Worm (Caenorhabditis elegans) whole organism, young adult: ENCODE measurements around the gene F40H3.3.

Source experiments
- B0261.1 ChIP-seq: sonication (generic microtip); optimal IDR thresholded peaks from 2 replicates; lab custom pipeline; 2016; ENCODE audit warnings: mild to moderate bottlenecking, missing genetic modification characterization, moderate library complexity, missing compliant biosample characterization
- F22D6.2 ChIP-seq: sonication (generic microtip); optimal IDR thresholded peaks from 2 replicates; lab custom pipeline; 2016; ENCODE audit warnings: mild to moderate bottlenecking, missing genetic modification characterization, missing compliant biosample characterization
- F52B5.7 ChIP-seq: sonication (generic microtip); optimal IDR thresholded peaks from 2 replicates; lab custom pipeline; 2016; ENCODE audit warnings: mild to moderate bottlenecking, missing genetic modification characterization, missing compliant biosample characterization
- F57C9.4 ChIP-seq: sonication (generic microtip); optimal IDR thresholded peaks from 2 replicates; lab custom pipeline; 2017; ENCODE audit warnings: mild to moderate bottlenecking, missing genetic modification characterization, missing compliant biosample characterization
- K12H6.12 ChIP-seq: fragments of 200-800 bp; sonication (Bioruptor generic); optimal IDR thresholded peaks from 2 replicates; lab custom pipeline; 2018; ENCODE audit warnings: mild to moderate bottlenecking, missing genetic modification characterization, missing compliant biosample characterization
- Y79H2A.3 ChIP-seq: fragments of 200-800 bp; sonication (Bioruptor generic); conservative IDR thresholded peaks from 2 replicates; pipeline ENCODE4 v1.3.6; 2022; ENCODE audit warnings: missing genetic modification reagents, missing genetic modification characterization, missing compliant biosample characterization
- ama-1 ChIP-seq, 3 experiments: fragments of 150-350 bp in 1 of 3; sonication (generic microtip) in 2 of 3; optimal IDR thresholded peaks; 2 replicates each; lab custom pipeline; 2014 to 2018; ENCODE audit warnings: missing biosample characterization in 2 of 3, missing genetic modification characterization in 2 of 3, missing genetic modification reagents in 2 of 3
- attf-3 ChIP-seq: fragments of 200-800 bp; sonication (Bioruptor generic); conservative IDR thresholded peaks from 2 replicates; pipeline ENCODE4 v1.3.6; 2022; ENCODE audit warnings: missing genetic modification reagents, missing genetic modification characterization, missing compliant biosample characterization
- bed-2 ChIP-seq: fragments of 200-800 bp; sonication (Bioruptor generic); IDR thresholded peaks from 2 replicates; pipeline ENCODE4 v1.3.6; 2022; ENCODE audit warnings: missing genetic modification reagents, missing genetic modification characterization, missing compliant biosample characterization
- ceh-27 ChIP-seq: fragments of 200-800 bp; sonication (Bioruptor generic); optimal IDR thresholded peaks from 2 replicates; lab custom pipeline; 2018; ENCODE audit warnings: mild to moderate bottlenecking, missing genetic modification characterization, moderate library complexity, missing compliant biosample characterization
- dpl-1 ChIP-seq: fragments of 150-350 bp; optimal IDR thresholded peaks from 2 replicates; lab custom pipeline; 2014; ENCODE audit warnings: missing biosample characterization, missing genetic modification reagents, missing genetic modification characterization
- efl-1 ChIP-seq: fragments of 150-350 bp; optimal IDR thresholded peaks from 2 replicates; lab custom pipeline; 2014; ENCODE audit warnings: missing biosample characterization, missing genetic modification reagents, missing genetic modification characterization
- egl-44 ChIP-seq: fragments of 200-800 bp; sonication (Bioruptor generic); IDR thresholded peaks from 2 replicates; pipeline ENCODE4 v1.3.6; 2022; ENCODE audit warnings: missing genetic modification reagents, missing genetic modification characterization, missing compliant biosample characterization
- let-607 ChIP-seq, 2 experiments: fragments of 200-800 bp in 1 of 2; sonication (Bioruptor generic) in 1 of 2; sonication (generic microtip) in 1 of 2; optimal IDR thresholded peaks; 2 replicates each; lab custom pipeline; 2016 to 2018; ENCODE audit warnings: mild to moderate bottlenecking in 2 of 2, missing compliant biosample characterization in 2 of 2, missing genetic modification characterization in 2 of 2, moderate library complexity in 2 of 2, missing genotype in 1 of 2
- lin-35 ChIP-seq, 3 experiments: fragments of 150-350 bp in 2 of 3; sonication (generic microtip) in 1 of 3; optimal IDR thresholded peaks; 2 replicates each; lab custom pipeline; 2014 to 2018; ENCODE audit warnings: missing biosample characterization in 3 of 3, missing genetic modification characterization in 3 of 3, missing genetic modification reagents in 3 of 3
- lin-40 ChIP-seq: sonication (generic microtip); optimal IDR thresholded peaks from 2 replicates; lab custom pipeline; 2016; ENCODE audit warnings: missing genetic modification characterization, mild to moderate bottlenecking, missing compliant biosample characterization, missing genotype, missing genetic modification reagents
- madf-3 ChIP-seq: fragments of 200-800 bp; sonication (Bioruptor generic); IDR thresholded peaks from 2 replicates; pipeline ENCODE4 v1.3.6; 2022; ENCODE audit warnings: missing genetic modification reagents, missing genetic modification characterization, missing compliant biosample characterization
- madf-8 ChIP-seq: fragments of 200-800 bp; sonication (Bioruptor generic); conservative IDR thresholded peaks from 2 replicates; pipeline ENCODE4 v1.3.6; 2022; ENCODE audit warnings: missing genetic modification reagents, missing genetic modification characterization, missing compliant biosample characterization
- rcor-1 ChIP-seq: fragments of 200-800 bp; sonication (Bioruptor generic); IDR thresholded peaks from 2 replicates; pipeline ENCODE4 v1.3.6; 2022; ENCODE audit warnings: missing genetic modification reagents, missing genetic modification characterization, missing compliant biosample characterization
- rpc-1 ChIP-seq, 2 experiments: fragments of 150-350 bp in 1 of 2; sonication (generic microtip) in 1 of 2; optimal IDR thresholded peaks; 2 replicates each; lab custom pipeline; 2014 to 2018; ENCODE audit warnings: missing biosample characterization in 1 of 2, missing genetic modification characterization in 1 of 2, missing genetic modification reagents in 1 of 2, missing genotype in 1 of 2
- sdz-38 ChIP-seq: sonication (generic microtip); optimal IDR thresholded peaks from 2 replicates; lab custom pipeline; 2016; ENCODE audit warnings: missing genotype, missing genetic modification characterization, missing compliant biosample characterization
- sea-2 ChIP-seq: fragments of 200-800 bp; sonication (Bioruptor generic); IDR thresholded peaks from 2 replicates; pipeline ENCODE4 v1.3.6; 2022; ENCODE audit warnings: missing genetic modification characterization, missing compliant biosample characterization
- snpc-1.1 ChIP-seq: sonication (generic microtip); optimal IDR thresholded peaks from 2 replicates; lab custom pipeline; 2017; ENCODE audit warnings: missing genetic modification characterization, mild to moderate bottlenecking, missing compliant biosample characterization, antibody characterized with exemption, moderate library complexity, missing genotype, missing genetic modification reagents; ENCODE audit not compliant: insufficient read depth
- snpc-4 ChIP-seq, 5 experiments: fragments of 150-350 bp in 1 of 5; sonication (generic microtip) in 4 of 5; optimal IDR thresholded peaks; 2 replicates each; lab custom pipeline; 2014 to 2018; ENCODE audit warnings: missing genetic modification characterization in 5 of 5, missing biosample characterization in 3 of 5, antibody characterized with exemption in 2 of 5, mild to moderate bottlenecking in 2 of 5, missing compliant biosample characterization in 2 of 5, missing genotype in 2 of 5, moderate library complexity in 2 of 5, missing genetic modification reagents in 1 of 5
- somi-1 ChIP-seq: fragments of 200-800 bp; sonication (Bioruptor generic); optimal IDR thresholded peaks from 2 replicates; lab custom pipeline; 2018; ENCODE audit warnings: mild to moderate bottlenecking, missing genetic modification characterization, missing compliant biosample characterization
- tbp1 ChIP-seq: fragments of 200-800 bp; sonication (Bioruptor generic); optimal IDR thresholded peaks from 2 replicates; lab custom pipeline; 2018; ENCODE audit warnings: mild to moderate bottlenecking, missing genetic modification characterization, missing compliant biosample characterization
- tbx-9 ChIP-seq: sonication (generic microtip); optimal IDR thresholded peaks from 2 replicates; lab custom pipeline; 2016; ENCODE audit warnings: borderline replicate concordance, missing genetic modification characterization, inconsistent platforms, missing compliant biosample characterization
- unc-130 ChIP-seq: sonication (generic microtip); optimal IDR thresholded peaks from 2 replicates; lab custom pipeline; 2016; ENCODE audit warnings: missing genetic modification reagents, missing genetic modification characterization, missing compliant biosample characterization
- zim-3 ChIP-seq: sonication (generic microtip); optimal IDR thresholded peaks from 2 replicates; lab custom pipeline; 2017; ENCODE audit warnings: mild to moderate bottlenecking, missing genetic modification characterization, moderate library complexity, missing compliant biosample characterization
- ztf-22 ChIP-seq: fragments of 200-800 bp; sonication (Bioruptor generic); optimal IDR thresholded peaks from 2 replicates; lab custom pipeline; 2018; ENCODE audit warnings: mild to moderate bottlenecking, missing genetic modification characterization, moderate library complexity, missing compliant biosample characterization
- ztf-26 ChIP-seq: sonication (generic microtip); optimal IDR thresholded peaks from 2 replicates; lab custom pipeline; 2017; ENCODE audit warnings: missing genetic modification characterization, missing compliant biosample characterization
- ztf-3 ChIP-seq: fragments of 200-800 bp; sonication (Bioruptor generic); optimal IDR thresholded peaks from 2 replicates; lab custom pipeline; 2018; ENCODE audit warnings: mild to moderate bottlenecking, missing genetic modification characterization, missing compliant biosample characterization

The F40H3.3 gene

ce11 chrII:6168714-6169113, 2.6 kb upstream of the F40H3.3 start:
- peak; percentile 27 for TF ChIP-seq B0261.1 (tag; lab: Kevin White, UChicago)
- no peak for TF ChIP-seq zim-3 (tag; lab: Kevin White, UChicago)
- peak; percentile 20 for TF ChIP-seq rpc-1 (optimal IDR thresholded peaks at IDR 0.05; lab: Kevin White, UChicago)
- peak; percentile 67 for TF ChIP-seq rpc-1 (tag; optimal IDR thresholded peaks at IDR 0.05; lab: Kevin White, UChicago)
- peak; percentile 77 for TF ChIP-seq tbp1

ce11 chrII:6169156-6169555, 2.2 kb upstream of the F40H3.3 start, which contains the start of gene hst-3.1:
Gene hst-3.1 (minus strand): TSS chrII:6169256.
- TF ChIP-seq rpc-1 (optimal IDR thresholded peaks at IDR 0.05; lab: Kevin White, UChicago) (no peak), rpc-1 (tag; optimal IDR thresholded peaks at IDR 0.05; lab: Kevin White, UChicago) (no peak), ztf-26 (tag; lab: Kevin White, UChicago) (no peak), unc-130 (GFP tag; lab: Kevin White, UChicago) (no peak), dpl-1 (GFP tag; lab: Kevin White, UChicago) (no peak), egl-44 (GFP tag; lab: Robert Waterston, UW) (no peak), F22D6.2 (tag; lab: Kevin White, UChicago) (no peak), madf-8 (no peak), F52B5.7 (tag; lab: Kevin White, UChicago) (no peak), F57C9.4 (tag; lab: Kevin White, UChicago) (no peak), ztf-3 (GFP tag; lab: Kevin White, UChicago) (no peak), Y79H2A.3 (GFP tag; lab: Robert Waterston, UW) (no peak), K12H6.12 (tag; lab: Kevin White, UChicago) (no peak), lin-35 (GFP tag; optimal IDR thresholded peaks at IDR 0.05; lab: Kevin White, UChicago) (no peak), ztf-22 (no peak), madf-3 (GFP tag; lab: Robert Waterston, UW) (no peak), snpc-4 (GFP tag; optimal IDR thresholded peaks at IDR 0.05; lab: Kevin White, UChicago) (no peak), snpc-4 (tag; optimal IDR thresholded peaks at IDR 0.05; lab: Kevin White, UChicago) (no peak), snpc-1.1 (tag; lab: Kevin White, UChicago) (no peak), lin-40 (tag; lab: Kevin White, UChicago) (no peak), ama-1 (optimal IDR thresholded peaks at IDR 0.05; lab: Kevin White, UChicago) (no peak), ama-1 (GFP tag; optimal IDR thresholded peaks at IDR 0.05; lab: Kevin White, UChicago) (no peak), attf-3 (GFP tag; lab: Robert Waterston, UW) (no peak)

DNA sequence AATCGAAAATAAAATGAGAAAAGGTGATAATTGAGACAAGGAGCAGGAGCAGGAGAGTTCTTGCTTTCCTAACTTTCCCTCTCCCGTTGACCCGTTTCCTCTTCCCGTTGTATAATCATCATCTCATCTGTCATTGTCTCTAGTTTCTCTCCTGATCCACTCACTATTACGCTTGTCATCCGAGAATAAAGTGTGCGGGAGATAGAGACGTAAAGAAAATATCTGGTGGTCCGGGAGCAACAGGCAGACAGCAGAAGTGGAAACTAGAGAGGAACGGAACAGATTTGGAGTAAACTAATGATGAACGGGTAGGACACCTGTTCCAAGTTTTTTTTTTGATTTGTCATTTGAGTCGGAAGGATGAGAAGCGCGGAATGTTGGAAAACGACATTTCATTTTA, 1.1 kb upstream of the F40H3.3 start:
- TF ChIP-seq sdz-38 (tag; lab: Kevin White, UChicago) = no peak
- TF ChIP-seq sea-2 (GFP tag; lab: Robert Waterston, UW) = no peak
- TF ChIP-seq ama-1 (optimal IDR thresholded peaks at IDR 0.05; lab: Kevin White, UChicago) = no peak
- no peak for TF ChIP-seq ama-1 (GFP tag; optimal IDR thresholded peaks at IDR 0.05; lab: Kevin White, UChicago)
- TF ChIP-seq somi-1 (GFP tag; lab: Kevin White, UChicago) = no peak
- no peak for TF ChIP-seq let-607 (tag; optimal IDR thresholded peaks at IDR 0.05; lab: Kevin White, UChicago)
- TF ChIP-seq efl-1 (GFP tag; lab: Kevin White, UChicago) = no peak
- no peak for TF ChIP-seq bed-2
- TF ChIP-seq rcor-1 (GFP tag; lab: Robert Waterston, UW) = no peak
- TF ChIP-seq K12H6.12 (tag; lab: Kevin White, UChicago) = no peak
- no peak for TF ChIP-seq ceh-27 (GFP tag; lab: Kevin White, UChicago)
- TF ChIP-seq F57C9.4 (tag; lab: Kevin White, UChicago) = no peak
- no peak for TF ChIP-seq tbx-9 (tag; lab: Kevin White, UChicago)
